Fruit fly (Drosophila melanogaster): ENCODE data around the gene IntS4.

dm6 chrX:8536649-8537048, 21.9 kb downstream of the IntS4 start:
- no peak for TF ChIP-seq CG33017 (tag; optimal IDR thresholded peaks at IDR 0.05)
- no peak for TF ChIP-seq CG7101 (tag; optimal IDR thresholded peaks at IDR 0.05)
- no peak for TF ChIP-seq cic (GFP tag; optimal IDR thresholded peaks at IDR 0.05)
- TF ChIP-seq CG5204 (GFP tag; optimal IDR thresholded peaks at IDR 0.05), result no peak
- TF ChIP-seq ovo (GFP tag; optimal IDR thresholded peaks at IDR 0.05), result no peak

All from whole organism, adult.